Worm (Caenorhabditis elegans) whole organism, L3 larva: ENCODE measurements around the gene btb-6.

Source experiments
- R02D3.7 ChIP-seq: fragments of 150-350 bp; optimal IDR thresholded peaks from 2 replicates; lab custom pipeline; 2014; ENCODE audit warnings: missing biosample characterization, missing genetic modification characterization
- ama-1 ChIP-seq: fragments of 150-350 bp; optimal IDR thresholded peaks from 2 replicates; lab custom pipeline; 2018
- egl-27 ChIP-seq: sonication (generic microtip); optimal IDR thresholded peaks from 4 replicates; lab custom pipeline; 2017; ENCODE audit warnings: missing biosample characterization, missing genetic modification reagents, missing genetic modification characterization
- elt-2 ChIP-seq: sonication (generic microtip); optimal IDR thresholded peaks from 2 replicates; lab custom pipeline; 2016; ENCODE audit warnings: missing genetic modification reagents, mild to moderate bottlenecking, missing genetic modification characterization, missing compliant biosample characterization
- elt-3 ChIP-seq, 3 experiments: fragments of 150-350 bp in 1 of 3; sonication (generic microtip) in 2 of 3; optimal IDR thresholded peaks; 2 replicates in 2 of 3; 4 replicates in 1 of 3; lab custom pipeline; 2014 to 2017; ENCODE audit warnings: missing biosample characterization in 3 of 3, missing genetic modification characterization in 3 of 3
- fkh-10 ChIP-seq: sonication (generic microtip); optimal IDR thresholded peaks from 2 replicates; lab custom pipeline; 2017; ENCODE audit warnings: missing biosample characterization, missing genetic modification reagents, missing genetic modification characterization
- lin-15B ChIP-seq: fragments of 150-350 bp; optimal IDR thresholded peaks from 2 replicates; lab custom pipeline; 2014; ENCODE audit warnings: missing biosample characterization, missing genetic modification characterization
- nfya-1 ChIP-seq: sonication (generic microtip); optimal IDR thresholded peaks from 2 replicates; lab custom pipeline; 2017; ENCODE audit warnings: missing genetic modification characterization, mild to moderate bottlenecking, missing compliant biosample characterization, antibody characterized with exemption, moderate library complexity; ENCODE audit not compliant: insufficient read depth
- nhr-23 ChIP-seq: fragments of 150-350 bp; optimal IDR thresholded peaks from 2 replicates; lab custom pipeline; 2014; ENCODE audit warnings: missing biosample characterization, missing genetic modification reagents, missing genetic modification characterization
- nhr-43 ChIP-seq: sonication (generic microtip); optimal IDR thresholded peaks from 2 replicates; lab custom pipeline; 2016; ENCODE audit warnings: mild to moderate bottlenecking, missing genetic modification characterization, missing compliant biosample characterization; ENCODE audit not compliant: poor library complexity, severe bottlenecking
- snpc-4 ChIP-seq: fragments of 150-350 bp; optimal IDR thresholded peaks from 2 replicates; lab custom pipeline; 2014; ENCODE audit warnings: missing biosample characterization, missing genetic modification characterization
- unc-62 ChIP-seq: fragments of 150-350 bp; sonication (generic microtip); optimal IDR thresholded peaks from 4 replicates; lab custom pipeline; 2014; ENCODE audit warnings: missing biosample characterization, missing genetic modification reagents, missing genetic modification characterization
- zag-1 ChIP-seq: fragments of 150-350 bp; optimal IDR thresholded peaks from 2 replicates; lab custom pipeline; 2014; ENCODE audit warnings: missing biosample characterization, missing genetic modification characterization

- TF ChIP-seq unc-62 (no peak), nfya-1 (tag; lab: Kevin White, UChicago) (no peak), zag-1 (no peak), ama-1 (lab: Kevin White, UChicago) (no peak), elt-2 (no peak), nhr-43 (tag; lab: Kevin White, UChicago) (no peak), elt-3 (tag; optimal IDR thresholded peaks at IDR 0.05; lab: Kevin White, UChicago) (no peak), R02D3.7 (tag; lab: Kevin White, UChicago) (no peak), egl-27 (tag; lab: Kevin White, UChicago) (no peak), nhr-23 (tag; lab: Kevin White, UChicago) (no peak), lin-15B (tag; lab: Kevin White, UChicago) (no peak), fkh-10 (GFP tag; lab: Kevin White, UChicago) (no peak), snpc-4 (tag; lab: Kevin White, UChicago) (no peak)
Observed at ce11 chrII:1719153-1719552, 4.0 kb downstream of the btb-6 start, which contains the start of gene fbxb-48.
